Fruit fly (Drosophila melanogaster) whole organism, embryonic: ENCODE data around the gene CG5171.

ENCODE experiments used
- CG12769 ChIP-seq: fragments of 200-800 bp; sonication (Bioruptor generic); optimal IDR thresholded peaks from 2 replicates; lab custom pipeline; 2019; ENCODE audit warnings: missing biosample characterization, mild to moderate bottlenecking, missing genetic modification characterization, moderate library complexity
- CG18262 ChIP-seq: fragments of 200-800 bp; optimal IDR thresholded peaks from 3 replicates; lab custom pipeline; 2019; ENCODE audit warnings: missing biosample characterization, mild to moderate bottlenecking, missing genetic modification characterization, moderate library complexity
- CG6254 ChIP-seq: fragments of 200-800 bp; sonication (Bioruptor generic); optimal IDR thresholded peaks from 3 replicates; lab custom pipeline; 2017; ENCODE audit warnings: mild to moderate bottlenecking, missing biosample characterization, missing genetic modification reagents, missing genetic modification characterization
- CG6689 ChIP-seq: fragments of 200-800 bp; sonication (Bioruptor generic); IDR thresholded peaks from 2 replicates; pipeline ENCODE4 v1.3.6; 2022; ENCODE audit warnings: missing biosample characterization, missing genetic modification characterization
- Dek ChIP-seq: fragments of 200-800 bp; sonication (Bioruptor generic); optimal IDR thresholded peaks from 3 replicates; lab custom pipeline; 2019; ENCODE audit warnings: missing biosample characterization, mild to moderate bottlenecking, missing genetic modification characterization, moderate library complexity
- H15 ChIP-seq: fragments of 200-800 bp; sonication (Bioruptor generic); IDR thresholded peaks from 3 replicates; pipeline ENCODE4 v1.3.6; 2022; ENCODE audit warnings: missing biosample characterization, missing genetic modification characterization
- Lim3 ChIP-seq: fragments of 200-800 bp; sonication (Bioruptor generic); IDR thresholded peaks from 2 replicates; pipeline ENCODE4 v1.3.6; 2022; ENCODE audit warnings: missing biosample characterization, missing genetic modification characterization
- Max ChIP-seq: fragments of 200-800 bp; sonication (Bioruptor generic); optimal IDR thresholded peaks from 2 replicates; lab custom pipeline; 2016; ENCODE audit warnings: missing biosample characterization, mild to moderate bottlenecking, missing genetic modification characterization
- cg ChIP-seq: fragments of 200-800 bp; sonication (Bioruptor generic); optimal IDR thresholded peaks from 3 replicates; lab custom pipeline; 2019; ENCODE audit warnings: missing biosample characterization, mild to moderate bottlenecking, missing genetic modification characterization, moderate library complexity
- psq ChIP-seq: fragments of 200-800 bp; sonication (Bioruptor generic); optimal IDR thresholded peaks from 2 replicates; lab custom pipeline; 2017; ENCODE audit warnings: missing biosample characterization, missing genetic modification characterization

DNA sequence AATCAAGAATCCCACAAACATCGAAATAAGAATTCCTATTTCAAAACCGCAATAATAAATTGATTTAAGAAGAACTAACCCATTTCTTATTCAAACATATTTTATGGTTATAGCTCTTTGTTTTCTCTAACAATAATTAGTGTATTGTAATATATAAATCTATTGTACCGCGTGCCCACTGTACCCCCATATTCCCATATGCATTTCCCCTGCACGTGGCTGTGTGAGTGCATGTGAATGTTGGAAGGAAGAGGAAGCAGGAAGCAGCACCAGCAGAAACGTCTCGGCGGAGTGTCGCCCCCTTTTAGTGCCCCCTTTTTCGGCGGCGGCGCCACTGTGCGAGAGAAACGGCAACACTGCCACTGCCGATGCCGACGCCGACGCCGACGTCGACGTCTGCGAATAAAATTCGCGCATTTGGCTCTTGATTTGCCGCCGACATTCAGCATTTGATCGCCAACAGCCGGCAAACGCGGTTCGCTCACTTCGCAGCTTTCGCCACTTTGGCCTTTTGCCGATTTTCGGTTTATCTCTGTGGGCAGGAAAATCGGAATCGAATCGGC is 22.3 kb downstream of the CG5171 start:
- no peak for TF ChIP-seq H15 (GFP tag; lab: Robert Waterston, UW)
- peak; percentile 2 for TF ChIP-seq Dek (tag; lab: Kevin White, UChicago)
- TF ChIP-seq CG12769 (tag; lab: Kevin White, UChicago): peak; percentile 50
- peak; percentile 43 for TF ChIP-seq CG6254 (GFP tag; lab: Kevin White, UChicago)
- TF ChIP-seq CG18262 (tag; lab: Kevin White, UChicago): no peak
- TF ChIP-seq CG6689 (GFP tag; lab: Robert Waterston, UW): peak; percentile 18; the same call in 1 of the 2 replicates
- TF ChIP-seq Lim3 (GFP tag; lab: Robert Waterston, UW): no peak
- TF ChIP-seq Max (GFP tag; lab: Kevin White, UChicago): no peak
- TF ChIP-seq psq (GFP tag; lab: Kevin White, UChicago): no peak
- TF ChIP-seq cg (GFP tag; lab: Kevin White, UChicago): no peak
